Fruit fly (Drosophila melanogaster) whole organism, embryonic: ENCODE data around the gene CG12054.

Experiments
- CG10209 ChIP-seq: fragments of 200-800 bp; sonication (Bioruptor generic); optimal IDR thresholded peaks from 3 replicates; lab custom pipeline; 2017; ENCODE audit warnings: missing biosample characterization, mild to moderate bottlenecking, missing genetic modification characterization, missing genetic modification reagents
- CG10431 ChIP-seq: fragments of 200-800 bp; sonication (Bioruptor generic); optimal IDR thresholded peaks from 3 replicates; lab custom pipeline; 2018; ENCODE audit warnings: missing biosample characterization, mild to moderate bottlenecking, missing genetic modification characterization
- CG10543 ChIP-seq: fragments of 200-800 bp; sonication (Bioruptor generic); optimal IDR thresholded peaks from 3 replicates; lab custom pipeline; 2017; ENCODE audit warnings: missing biosample characterization, mild to moderate bottlenecking, missing genetic modification characterization, moderate library complexity
- CG11456 ChIP-seq: fragments of 200-800 bp; sonication (Bioruptor generic); IDR thresholded peaks from 3 replicates; pipeline ENCODE4 v1.3.6; 2022; ENCODE audit warnings: missing biosample characterization, missing genetic modification characterization
- CG11696 ChIP-seq: fragments of 200-800 bp; sonication (Bioruptor generic); IDR thresholded peaks from 2 replicates; pipeline ENCODE4 v1.3.6; 2022; ENCODE audit warnings: missing biosample characterization, missing genetic modification characterization
- CG12155 ChIP-seq: fragments of 200-800 bp; sonication (Bioruptor generic); optimal IDR thresholded peaks from 3 replicates; lab custom pipeline; 2016; ENCODE audit warnings: missing biosample characterization, missing genetic modification characterization
- CG12219 ChIP-seq: fragments of 200-800 bp; sonication (Bioruptor generic); optimal IDR thresholded peaks from 3 replicates; lab custom pipeline; 2018; ENCODE audit warnings: missing biosample characterization, mild to moderate bottlenecking, missing genetic modification characterization
- CG12769 ChIP-seq: fragments of 200-800 bp; sonication (Bioruptor generic); optimal IDR thresholded peaks from 2 replicates; lab custom pipeline; 2019; ENCODE audit warnings: missing biosample characterization, mild to moderate bottlenecking, missing genetic modification characterization, moderate library complexity
- CG12942 ChIP-seq: fragments of 200-800 bp; sonication (Bioruptor generic); optimal IDR thresholded peaks from 3 replicates; lab custom pipeline; 2016; ENCODE audit warnings: missing biosample characterization, missing genetic modification characterization
- CG1529 ChIP-seq: fragments of 200-800 bp; sonication (Bioruptor generic); optimal IDR thresholded peaks from 3 replicates; lab custom pipeline; 2018; ENCODE audit warnings: missing biosample characterization, missing genetic modification characterization
- CG15514 ChIP-seq: fragments of 200-800 bp; sonication (Bioruptor generic); optimal IDR thresholded peaks from 3 replicates; lab custom pipeline; 2017; ENCODE audit warnings: missing biosample characterization, missing genetic modification characterization, mild to moderate bottlenecking, moderate library complexity, missing genetic modification reagents
- CG1602 ChIP-seq: fragments of 200-800 bp; sonication (Bioruptor generic); optimal IDR thresholded peaks from 3 replicates; lab custom pipeline; 2016; ENCODE audit warnings: missing biosample characterization, missing genetic modification characterization
- CG18599 ChIP-seq: fragments of 200-800 bp; sonication (Bioruptor generic); optimal IDR thresholded peaks from 3 replicates; lab custom pipeline; 2017; ENCODE audit warnings: missing biosample characterization, missing genetic modification characterization, mild to moderate bottlenecking, moderate library complexity, missing genetic modification reagents
- CG18764 ChIP-seq: fragments of 200-800 bp; sonication (Bioruptor generic); optimal IDR thresholded peaks from 3 replicates; lab custom pipeline; 2016; ENCODE audit warnings: missing biosample characterization, missing genetic modification characterization
- CG2120 ChIP-seq: fragments of 200-800 bp; sonication (Bioruptor generic); optimal IDR thresholded peaks from 3 replicates; lab custom pipeline; 2016; ENCODE audit warnings: missing biosample characterization, missing genetic modification characterization
- CG30431 ChIP-seq: fragments of 200-800 bp; sonication (Bioruptor generic); optimal IDR thresholded peaks from 2 replicates; lab custom pipeline; 2017; ENCODE audit warnings: missing biosample characterization, missing genetic modification characterization
- CG33213 ChIP-seq: fragments of 200-800 bp; sonication (Bioruptor generic); optimal IDR thresholded peaks from 3 replicates; lab custom pipeline; 2016; ENCODE audit warnings: missing biosample characterization, missing genetic modification characterization
- CG3407 ChIP-seq: fragments of 200-800 bp; sonication (Bioruptor generic); optimal IDR thresholded peaks from 2 replicates; lab custom pipeline; 2018; ENCODE audit warnings: missing biosample characterization, mild to moderate bottlenecking, missing genetic modification characterization
- CG43689 ChIP-seq: fragments of 200-800 bp; sonication (Bioruptor generic); IDR thresholded peaks from 2 replicates; pipeline ENCODE4 v1.3.6; 2022; ENCODE audit warnings: missing biosample characterization, missing genetic modification characterization
- CG4820 ChIP-seq: fragments of 200-800 bp; sonication (Bioruptor generic); optimal IDR thresholded peaks from 3 replicates; lab custom pipeline; 2016; ENCODE audit warnings: missing biosample characterization, missing genetic modification characterization
- CG7372 ChIP-seq: fragments of 200-800 bp; sonication (Bioruptor generic); IDR thresholded peaks from 2 replicates; pipeline ENCODE4 v1.3.6; 2022; ENCODE audit warnings: missing biosample characterization, missing genetic modification characterization
- CG7839 ChIP-seq: fragments of 200-800 bp; sonication (Bioruptor generic); optimal IDR thresholded peaks from 3 replicates; lab custom pipeline; 2018; ENCODE audit warnings: missing biosample characterization, mild to moderate bottlenecking, missing genetic modification characterization, moderate library complexity
- CG7987 ChIP-seq: fragments of 200-800 bp; sonication (Bioruptor generic); optimal IDR thresholded peaks from 2 replicates; lab custom pipeline; 2018; ENCODE audit warnings: missing biosample characterization, mild to moderate bottlenecking, missing genetic modification characterization, moderate library complexity
- D19A ChIP-seq: fragments of 200-800 bp; optimal IDR thresholded peaks from 3 replicates; lab custom pipeline; 2019; ENCODE audit warnings: missing biosample characterization, mild to moderate bottlenecking, missing genetic modification characterization, moderate library complexity
- Deaf1 ChIP-seq: fragments of 200-800 bp; optimal IDR thresholded peaks from 3 replicates; lab custom pipeline; 2019; ENCODE audit warnings: missing biosample characterization, mild to moderate bottlenecking, missing genetic modification characterization, moderate library complexity
- Dip2 ChIP-seq: fragments of 200-800 bp; sonication (Bioruptor generic); IDR thresholded peaks from 2 replicates; pipeline ENCODE4 v1.3.6; 2022; ENCODE audit warnings: missing biosample characterization, missing genetic modification characterization
- Ets65A ChIP-seq: fragments of 200-800 bp; sonication (Bioruptor generic); peaks from one replicate; lab custom pipeline; 2016; ENCODE audit warnings: missing biosample characterization, missing genetic modification characterization
- Fer2 ChIP-seq: fragments of 200-800 bp; sonication (Bioruptor generic); optimal IDR thresholded peaks from 2 replicates; lab custom pipeline; 2018; ENCODE audit warnings: missing biosample characterization, mild to moderate bottlenecking, missing genetic modification characterization, moderate library complexity
- H15 ChIP-seq: fragments of 200-800 bp; sonication (Bioruptor generic); IDR thresholded peaks from 3 replicates; pipeline ENCODE4 v1.3.6; 2022; ENCODE audit warnings: missing biosample characterization, missing genetic modification characterization
- H2.0 ChIP-seq: fragments of 200-800 bp; sonication (Bioruptor generic); IDR thresholded peaks from 2 replicates; pipeline ENCODE4 v1.3.6; 2022; ENCODE audit warnings: missing biosample characterization, missing genetic modification characterization
- HLH3B ChIP-seq: fragments of 200-800 bp; sonication (Bioruptor generic); IDR thresholded peaks from 2 replicates; pipeline ENCODE4 v1.3.6; 2022; ENCODE audit warnings: missing biosample characterization, missing genetic modification characterization
- Hmr ChIP-seq: fragments of 200-800 bp; sonication (Bioruptor generic); optimal IDR thresholded peaks from 3 replicates; lab custom pipeline; 2017; ENCODE audit warnings: mild to moderate bottlenecking, missing biosample characterization, missing genetic modification reagents, missing genetic modification characterization
- Nf-YC ChIP-seq: fragments of 200-800 bp; optimal IDR thresholded peaks from 3 replicates; lab custom pipeline; 2019; ENCODE audit warnings: missing biosample characterization, mild to moderate bottlenecking, missing genetic modification characterization, moderate library complexity
- Stat92E ChIP-seq, 3 experiments: fragments of >200 bp in 2 of 3; fragments of 200-800 bp in 1 of 3; sonication (Bioruptor generic) in 1 of 3; optimal IDR thresholded peaks; 2 replicates each; lab custom pipeline; 2017 to 2019; ENCODE audit warnings: missing biosample characterization in 3 of 3, missing genetic modification characterization in 3 of 3, mild to moderate bottlenecking in 1 of 3, moderate library complexity in 1 of 3
- al ChIP-seq: fragments of 200-800 bp; sonication (Bioruptor generic); IDR thresholded peaks from 2 replicates; pipeline ENCODE4 v1.3.6; 2022; ENCODE audit warnings: missing biosample characterization, missing genetic modification characterization
- ap ChIP-seq: fragments of 200-800 bp; sonication (Bioruptor generic); IDR thresholded peaks from 2 replicates; pipeline ENCODE4 v1.3.6; 2022; ENCODE audit warnings: missing biosample characterization, missing genetic modification characterization
- cg ChIP-seq: fragments of 200-800 bp; sonication (Bioruptor generic); optimal IDR thresholded peaks from 3 replicates; lab custom pipeline; 2019; ENCODE audit warnings: missing biosample characterization, mild to moderate bottlenecking, missing genetic modification characterization, moderate library complexity
- crp ChIP-seq, 2 experiments: fragments of 200-800 bp; sonication (Bioruptor generic); optimal IDR thresholded peaks; 2 replicates in 1 of 2; 3 replicates in 1 of 2; lab custom pipeline; 2017; ENCODE audit warnings: missing biosample characterization in 2 of 2, missing genetic modification characterization in 2 of 2, mild to moderate bottlenecking in 1 of 2, moderate library complexity in 1 of 2
- dan ChIP-seq: fragments of 200-800 bp; sonication (Bioruptor generic); IDR thresholded peaks from 2 replicates; pipeline ENCODE4 v1.3.6; 2022; ENCODE audit warnings: missing biosample characterization, missing genetic modification characterization
- exex ChIP-seq: fragments of 200-800 bp; sonication (Bioruptor generic); optimal IDR thresholded peaks from 4 replicates; lab custom pipeline; 2018; ENCODE audit warnings: missing biosample characterization, mild to moderate bottlenecking, missing genetic modification characterization, moderate library complexity
- fd96Cb ChIP-seq: fragments of 200-800 bp; sonication (Bioruptor generic); optimal IDR thresholded peaks from 2 replicates; lab custom pipeline; 2018; ENCODE audit warnings: missing biosample characterization, mild to moderate bottlenecking, missing genetic modification characterization, moderate library complexity
- gsb ChIP-seq: fragments of 200-800 bp; sonication (Bioruptor generic); IDR thresholded peaks from 2 replicates; pipeline ENCODE4 v1.3.6; 2022; ENCODE audit warnings: missing biosample characterization, missing genetic modification characterization
- knrl ChIP-seq: fragments of 200-800 bp; sonication (Bioruptor generic); IDR thresholded peaks from 3 replicates; pipeline ENCODE4 v1.3.6; 2022; ENCODE audit warnings: missing biosample characterization, missing genetic modification characterization; ENCODE audit not compliant: partially characterized antibody
- org-1 ChIP-seq: fragments of 200-800 bp; sonication (Bioruptor generic); optimal IDR thresholded peaks from 2 replicates; lab custom pipeline; 2017; ENCODE audit warnings: missing biosample characterization, missing genetic modification characterization
- peb ChIP-seq: fragments of 200-800 bp; sonication (Bioruptor generic); IDR thresholded peaks from 2 replicates; pipeline ENCODE4 v1.3.6; 2022; ENCODE audit warnings: missing biosample characterization, missing genetic modification characterization
- pum ChIP-seq: fragments of 200-800 bp; sonication (Bioruptor generic); optimal IDR thresholded peaks from 2 replicates; lab custom pipeline; 2016; ENCODE audit warnings: missing biosample characterization, missing genetic modification characterization
- slbo ChIP-seq: fragments of 200-800 bp; sonication (Bioruptor generic); IDR thresholded peaks from 2 replicates; pipeline ENCODE4 v1.3.6; 2022; ENCODE audit warnings: missing biosample characterization, missing genetic modification characterization
- tgo ChIP-seq: fragments of 200-800 bp; sonication (Bioruptor generic); IDR thresholded peaks from 3 replicates; pipeline ENCODE4 v1.3.6; 2022; ENCODE audit warnings: missing biosample characterization, missing genetic modification characterization
- z ChIP-seq: fragments of 200-800 bp; sonication (Bioruptor generic); IDR thresholded peaks from 3 replicates; pipeline ENCODE4 v1.3.6; 2022; ENCODE audit warnings: missing biosample characterization, missing genetic modification characterization

The CG12054 gene

DNA sequence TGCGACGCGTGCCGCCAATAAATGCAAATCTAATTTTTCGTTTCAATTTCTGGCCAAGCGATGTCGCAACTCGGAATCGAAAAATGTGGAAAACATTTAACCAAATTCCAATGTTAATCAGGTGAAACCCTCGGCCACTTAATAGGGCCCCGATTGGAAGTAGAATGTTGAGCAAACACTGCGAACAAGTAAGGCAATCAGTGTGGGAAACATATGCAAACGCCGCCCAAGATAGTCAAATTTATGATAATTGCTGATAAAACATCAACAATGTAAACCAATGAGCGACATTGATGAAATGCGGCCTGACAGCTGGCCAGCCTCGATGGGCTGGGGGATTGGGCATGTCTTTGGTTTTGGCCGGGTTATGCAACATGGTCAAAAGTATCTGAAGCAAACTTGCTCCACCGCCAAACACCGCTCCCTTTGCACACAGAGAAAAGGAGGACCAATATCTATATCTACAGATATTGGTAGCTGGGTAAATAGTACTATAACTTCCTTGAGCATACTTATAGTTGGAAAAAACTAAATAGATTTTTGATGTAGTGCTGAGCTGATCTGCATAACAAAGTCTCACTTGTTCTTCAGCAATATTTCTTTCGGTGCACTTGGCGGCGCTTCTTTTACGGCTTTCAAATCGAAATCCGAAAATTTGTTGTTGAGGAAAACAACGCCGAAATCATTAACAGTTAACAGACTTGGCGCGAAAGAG lies 26.9 kb downstream of the CG12054 start (continued):
- TF ChIP-seq dan (no peak), CG43689 (GFP tag; lab: Robert Waterston, UW) (peak; percentile 58; the same call in 1 of the 2 replicates), CG12155 (GFP tag; lab: Kevin White, UChicago) (peak; percentile 24), peb (GFP tag; lab: Robert Waterston, UW) (peak; percentile 33; the same call in 1 of the 2 replicates), CG7839 (tag; lab: Kevin White, UChicago) (peak; percentile 83), CG7987 (peak; percentile 14), CG11456 (GFP tag; lab: Robert Waterston, UW) (peak; percentile 67; the same call in 2 of the 3 replicates), HLH3B (peak; percentile 88), exex (tag; lab: Kevin White, UChicago) (no peak), Stat92E (GFP tag; optimal IDR thresholded peaks at IDR 0.05; lab: Kevin White, UChicago) (no peak), CG18599 (GFP tag; lab: Kevin White, UChicago) (peak; percentile 46), CG10431 (GFP tag; lab: Kevin White, UChicago) (peak; percentile 40), Deaf1 (peak; percentile 47), D19A (tag; lab: Kevin White, UChicago) (peak; percentile 72), CG3407 (GFP tag; lab: Kevin White, UChicago) (peak; percentile 65), CG18764 (GFP tag; lab: Kevin White, UChicago) (peak; percentile 59), CG33213 (GFP tag; lab: Kevin White, UChicago) (peak; percentile 29), knrl (GFP tag; lab: Robert Waterston, UW) (no peak), CG30431 (GFP tag; lab: Kevin White, UChicago) (peak; percentile 8), CG1529 (GFP tag; lab: Kevin White, UChicago) (peak; percentile 65), Fer2 (tag; lab: Kevin White, UChicago) (no peak), org-1 (GFP tag; lab: Kevin White, UChicago) (peak; percentile 70), fd96Cb (tag; lab: Kevin White, UChicago) (peak; percentile 85), CG2120 (GFP tag; lab: Kevin White, UChicago) (no peak), tgo (GFP tag; lab: Robert Waterston, UW) (peak; percentile 81), CG4820 (peak; percentile 76), H15 (GFP tag; lab: Robert Waterston, UW) (peak; percentile 77), CG12219 (GFP tag; lab: Kevin White, UChicago) (peak; percentile 70), Ets65A (GFP tag; lab: Kevin White, UChicago) (peak; percentile 92), CG15514 (GFP tag; lab: Kevin White, UChicago) (peak; percentile 33), Dip2 (GFP tag; lab: Robert Waterston, UW) (no peak), CG12942 (peak; percentile 49), al (0 out of 2 replicates have a peak, but pooled peaks have one; percentile 21), crp (GFP tag; optimal IDR thresholded peaks at IDR 0.05; lab: Kevin White, UChicago) (no peak), pum (GFP tag; lab: Kevin White, UChicago) (peak; percentile 61), CG10209 (GFP tag; lab: Kevin White, UChicago) (peak; percentile 65), CG12769 (no peak), z (GFP tag; lab: Robert Waterston, UW) (no peak), gsb (0 out of 2 replicates have a peak, but pooled peaks have one; percentile 37), CG7372 (peak; percentile 65), ap (peak; percentile 34; the same call in 1 of the 2 replicates), slbo (GFP tag; lab: Robert Waterston, UW) (peak; percentile 47), H2.0 (GFP tag; lab: Robert Waterston, UW) (peak; percentile 68), Hmr (GFP tag; lab: Kevin White, UChicago) (peak; percentile 8), CG10543 (peak; percentile 58), CG1602 (peak; percentile 57), CG11696 (GFP tag; lab: Robert Waterston, UW) (0 out of 2 replicates have a peak, but pooled peaks have one; percentile 31), cg (no peak), Nf-YC (tag; lab: Kevin White, UChicago) (peak; percentile 57)
